Worm (Caenorhabditis elegans) whole organism, late embryonic: ENCODE results near the gene C25G4.17.
A peak's percentile ranks its signal among the peaks of the same experiment; 100 is the strongest.

Experiments
- C38D4.7 ChIP-seq: fragments of 200-800 bp; sonication (Bioruptor generic); optimal IDR thresholded peaks from 2 replicates; lab custom pipeline; 2018; ENCODE audit warnings: mild to moderate bottlenecking, missing genetic modification characterization, moderate library complexity, missing compliant biosample characterization
- F13H6.1 ChIP-seq: sonication (generic microtip); optimal IDR thresholded peaks from 2 replicates; lab custom pipeline; 2016; ENCODE audit warnings: missing genetic modification characterization, missing compliant biosample characterization
- K02D7.2 ChIP-seq: sonication (generic microtip); optimal IDR thresholded peaks from 2 replicates; lab custom pipeline; 2017; ENCODE audit warnings: mild to moderate bottlenecking, missing genetic modification characterization, missing compliant biosample characterization
- K09A11.1 ChIP-seq: sonication (generic microtip); optimal IDR thresholded peaks from 2 replicates; lab custom pipeline; 2017; ENCODE audit warnings: antibody characterized with exemption, mild to moderate bottlenecking, missing genetic modification characterization, missing compliant biosample characterization; ENCODE audit not compliant: insufficient read depth
- T23F11.4 ChIP-seq: fragments of 200-800 bp; sonication (Bioruptor generic); optimal IDR thresholded peaks from 2 replicates; lab custom pipeline; 2018; ENCODE audit warnings: mild to moderate bottlenecking, missing genetic modification characterization, missing compliant biosample characterization
- Y22D7AL.16 ChIP-seq: sonication (generic microtip); optimal IDR thresholded peaks from 2 replicates; lab custom pipeline; 2016; ENCODE audit warnings: missing genetic modification characterization, missing compliant biosample characterization
- ahr-1 ChIP-seq: sonication (generic microtip); optimal IDR thresholded peaks from 2 replicates; lab custom pipeline; 2016; ENCODE audit warnings: missing genetic modification characterization, missing compliant biosample characterization
- ama-1 ChIP-seq: fragments of 150-350 bp; optimal IDR thresholded peaks from 2 replicates; lab custom pipeline; 2014
- ceh-14 ChIP-seq: sonication (generic microtip); optimal IDR thresholded peaks from 2 replicates; lab custom pipeline; 2016; ENCODE audit warnings: missing genotype, missing genetic modification characterization, missing compliant biosample characterization
- ceh-18 ChIP-seq: sonication (generic microtip); optimal IDR thresholded peaks from 2 replicates; lab custom pipeline; 2016; ENCODE audit warnings: missing genetic modification characterization, missing compliant biosample characterization
- ceh-19 ChIP-seq: fragments of 200-800 bp; sonication (Bioruptor generic); optimal IDR thresholded peaks from 2 replicates; lab custom pipeline; 2018; ENCODE audit warnings: mild to moderate bottlenecking, missing genetic modification characterization, missing compliant biosample characterization
- ceh-2 ChIP-seq: sonication (generic microtip); optimal IDR thresholded peaks from 2 replicates; lab custom pipeline; 2016; ENCODE audit warnings: missing genotype, missing genetic modification characterization, missing compliant biosample characterization
- ceh-30 ChIP-seq: fragments of 150-350 bp; optimal IDR thresholded peaks from 2 replicates; lab custom pipeline; 2014; ENCODE audit warnings: missing biosample characterization, missing genetic modification characterization
- ceh-34 ChIP-seq: sonication (generic microtip); optimal IDR thresholded peaks from 2 replicates; lab custom pipeline; 2016; ENCODE audit warnings: mild to moderate bottlenecking, missing genetic modification characterization, missing compliant biosample characterization
- ceh-48 ChIP-seq: sonication (generic microtip); optimal IDR thresholded peaks from 2 replicates; lab custom pipeline; 2016; ENCODE audit warnings: missing genetic modification characterization, inconsistent platforms, missing compliant biosample characterization
- ceh-6 ChIP-seq: fragments of 200-800 bp; sonication (Bioruptor generic); optimal IDR thresholded peaks from 2 replicates; lab custom pipeline; 2018; ENCODE audit warnings: mild to moderate bottlenecking, missing genetic modification characterization, missing compliant biosample characterization
- ceh-9 ChIP-seq: sonication (generic microtip); optimal IDR thresholded peaks from 2 replicates; lab custom pipeline; 2016; ENCODE audit warnings: mild to moderate bottlenecking, missing genetic modification characterization, inconsistent platforms, missing compliant biosample characterization
- che-1 ChIP-seq: sonication (generic microtip); optimal IDR thresholded peaks from 2 replicates; lab custom pipeline; 2016; ENCODE audit warnings: mild to moderate bottlenecking, missing genetic modification characterization, missing compliant biosample characterization
- dmd-4 ChIP-seq: sonication (generic microtip); optimal IDR thresholded peaks from 2 replicates; lab custom pipeline; 2016; ENCODE audit warnings: borderline replicate concordance, missing genetic modification characterization, missing compliant biosample characterization
- elt-2 ChIP-seq: sonication (generic microtip); optimal IDR thresholded peaks from 2 replicates; lab custom pipeline; 2016; ENCODE audit warnings: missing genetic modification reagents, missing genetic modification characterization, missing compliant biosample characterization
- elt-4 ChIP-seq: sonication (generic microtip); optimal IDR thresholded peaks from 2 replicates; lab custom pipeline; 2016; ENCODE audit warnings: missing genetic modification characterization, missing compliant biosample characterization
- ets-4 ChIP-seq: sonication (generic microtip); optimal IDR thresholded peaks from 2 replicates; lab custom pipeline; 2016; ENCODE audit warnings: missing genetic modification characterization, missing compliant biosample characterization
- eyg-1 ChIP-seq: sonication (generic microtip); optimal IDR thresholded peaks from 2 replicates; lab custom pipeline; 2016; ENCODE audit warnings: missing genotype, missing genetic modification characterization, missing compliant biosample characterization
- gmeb-2 ChIP-seq: sonication (generic microtip); optimal IDR thresholded peaks from 2 replicates; lab custom pipeline; 2016; ENCODE audit warnings: missing genetic modification characterization, inconsistent platforms, missing compliant biosample characterization
- hlh-15 ChIP-seq: sonication (generic microtip); optimal IDR thresholded peaks from 2 replicates; lab custom pipeline; 2016; ENCODE audit warnings: missing genetic modification characterization, missing compliant biosample characterization
- hlh-30 ChIP-seq: sonication (generic microtip); optimal IDR thresholded peaks from 2 replicates; lab custom pipeline; 2017; ENCODE audit warnings: antibody characterized with exemption, missing genetic modification characterization, missing compliant biosample characterization; ENCODE audit not compliant: insufficient read depth
- hlh-6 ChIP-seq: sonication (generic microtip); optimal IDR thresholded peaks from 2 replicates; lab custom pipeline; 2016; ENCODE audit warnings: missing genotype, missing genetic modification characterization, missing compliant biosample characterization
- hlh-8 ChIP-seq: sonication (generic microtip); optimal IDR thresholded peaks from 2 replicates; lab custom pipeline; 2016; ENCODE audit warnings: missing genotype, missing genetic modification characterization, missing compliant biosample characterization
- lin-11 ChIP-seq: fragments of 200-800 bp; sonication (Bioruptor generic); optimal IDR thresholded peaks from 2 replicates; lab custom pipeline; 2018; ENCODE audit warnings: mild to moderate bottlenecking, missing genetic modification characterization, missing compliant biosample characterization
- mec-3 ChIP-seq: sonication (generic microtip); optimal IDR thresholded peaks from 2 replicates; lab custom pipeline; 2016; ENCODE audit warnings: borderline replicate concordance, missing genetic modification characterization, missing compliant biosample characterization
- nfya-1 ChIP-seq: sonication (generic microtip); optimal IDR thresholded peaks from 2 replicates; lab custom pipeline; 2017; ENCODE audit warnings: missing genetic modification characterization, mild to moderate bottlenecking, missing compliant biosample characterization, antibody characterized with exemption, moderate library complexity
- nhr-232 ChIP-seq: sonication (generic microtip); optimal IDR thresholded peaks from 2 replicates; lab custom pipeline; 2016; ENCODE audit warnings: missing genetic modification characterization, missing compliant biosample characterization
- npax-4 ChIP-seq: sonication (generic microtip); optimal IDR thresholded peaks from 2 replicates; lab custom pipeline; 2016; ENCODE audit warnings: missing genetic modification characterization, missing compliant biosample characterization
- odd-2 ChIP-seq: sonication (generic microtip); optimal IDR thresholded peaks from 2 replicates; lab custom pipeline; 2017; ENCODE audit warnings: antibody characterized with exemption, mild to moderate bottlenecking, missing genetic modification characterization, missing compliant biosample characterization
- pag-3 ChIP-seq: sonication (generic microtip); optimal IDR thresholded peaks from 2 replicates; lab custom pipeline; 2016; ENCODE audit warnings: missing compliant biosample characterization, missing genetic modification characterization, borderline replicate concordance
- pat-9 ChIP-seq: fragments of 200-800 bp; sonication (Bioruptor generic); optimal IDR thresholded peaks from 2 replicates; lab custom pipeline; 2018; ENCODE audit warnings: mild to moderate bottlenecking, missing genetic modification characterization, moderate library complexity, missing compliant biosample characterization
- pha-4 ChIP-seq: fragments of 150-350 bp; optimal IDR thresholded peaks from 2 replicates; lab custom pipeline; 2018; ENCODE audit warnings: missing biosample characterization, missing genetic modification reagents, missing genetic modification characterization
- pqm-1 ChIP-seq: sonication (generic microtip); optimal IDR thresholded peaks from 2 replicates; lab custom pipeline; 2016; ENCODE audit warnings: missing genetic modification characterization, missing compliant biosample characterization
- ref-2 ChIP-seq: sonication (generic microtip); optimal IDR thresholded peaks from 2 replicates; lab custom pipeline; 2016; ENCODE audit warnings: missing genetic modification characterization, missing compliant biosample characterization
- rnt-1 ChIP-seq: sonication (generic microtip); optimal IDR thresholded peaks from 2 replicates; lab custom pipeline; 2016; ENCODE audit warnings: missing genetic modification characterization, missing compliant biosample characterization
- sdc-2 ChIP-seq: sonication (generic microtip); optimal IDR thresholded peaks from 2 replicates; lab custom pipeline; 2016; ENCODE audit warnings: missing genotype, missing genetic modification characterization, missing compliant biosample characterization
- sox-4 ChIP-seq: sonication (generic microtip); optimal IDR thresholded peaks from 2 replicates; lab custom pipeline; 2017; ENCODE audit warnings: mild to moderate bottlenecking, missing genetic modification characterization, inconsistent platforms, missing compliant biosample characterization
- tbx-7 ChIP-seq: sonication (generic microtip); optimal IDR thresholded peaks from 2 replicates; lab custom pipeline; 2016; ENCODE audit warnings: missing genotype, missing genetic modification characterization, missing compliant biosample characterization
- ttx-3 ChIP-seq: sonication (generic microtip); optimal IDR thresholded peaks from 2 replicates; lab custom pipeline; 2016; ENCODE audit warnings: missing genetic modification reagents, missing genetic modification characterization, missing compliant biosample characterization
- unc-3 ChIP-seq, 2 experiments: fragments of 200-800 bp in 1 of 2; sonication (Bioruptor generic) in 1 of 2; sonication (generic microtip) in 1 of 2; conservative IDR thresholded peaks in 1 of 2; optimal IDR thresholded peaks in 1 of 2; 2 replicates each; pipeline versions ENCODE4 v1.3.6 to Lab custom; 2016 to 2022; ENCODE audit warnings: missing compliant biosample characterization in 2 of 2, missing genetic modification characterization in 2 of 2, missing genetic modification reagents in 1 of 2
- unc-42 ChIP-seq: sonication (generic microtip); optimal IDR thresholded peaks from 2 replicates; lab custom pipeline; 2016; ENCODE audit warnings: missing genotype, missing genetic modification characterization, missing compliant biosample characterization
- zip-5 ChIP-seq: sonication (generic microtip); optimal IDR thresholded peaks from 2 replicates; lab custom pipeline; 2016; ENCODE audit warnings: missing genetic modification characterization, missing compliant biosample characterization
- ztf-16 ChIP-seq: sonication (generic microtip); optimal IDR thresholded peaks from 2 replicates; lab custom pipeline; 2017; ENCODE audit warnings: missing genetic modification characterization, missing compliant biosample characterization

C25G4.17 gene

DNA sequence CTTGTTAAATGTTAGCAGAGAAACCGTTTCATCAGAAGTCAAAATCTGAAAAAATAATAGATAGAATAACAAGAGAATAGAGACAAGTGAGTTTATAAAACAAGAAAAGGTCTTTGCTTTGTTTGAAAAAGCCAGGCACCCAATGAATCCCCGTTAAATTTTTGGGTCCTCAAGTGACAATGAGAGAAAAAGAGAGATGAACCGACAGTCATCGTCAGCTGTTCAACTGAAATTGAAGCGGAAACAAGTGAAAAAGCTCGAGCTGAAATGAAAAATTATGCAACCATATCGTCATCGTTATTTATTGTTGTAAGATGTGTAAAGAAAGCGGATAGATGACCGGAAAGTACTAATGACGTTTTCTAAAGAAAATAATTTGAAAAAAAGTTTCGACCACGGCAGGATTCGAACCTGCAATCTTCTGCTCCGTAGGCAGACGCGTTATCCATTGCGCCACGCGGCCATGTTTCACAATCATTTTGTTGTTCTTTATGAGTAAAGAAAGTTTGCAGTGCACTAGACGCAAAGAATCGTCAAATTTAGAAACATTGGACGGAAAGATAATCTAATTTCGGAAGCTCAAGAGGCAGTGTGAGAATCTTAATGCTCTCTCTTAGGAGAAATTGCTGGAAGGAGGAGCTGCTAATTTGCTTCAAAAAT lies 24.1 kb upstream of the C25G4.17 start, which contains the start of gene F08G5.3:
F08G5.3 (minus strand) TSS at position 51 of the 660 bp plus-strand sequence.
- TF ChIP-seq ahr-1 (tag; lab: Kevin White, UChicago): no peak
- TF ChIP-seq ceh-19: peak; percentile 22
- no peak for TF ChIP-seq ets-4
- TF ChIP-seq mec-3 (tag; lab: Kevin White, UChicago): no peak
- TF ChIP-seq eyg-1: no peak
- no peak for TF ChIP-seq sdc-2
- TF ChIP-seq hlh-30: no peak
- TF ChIP-seq sox-4: no peak
- no peak for TF ChIP-seq elt-4 (tag; lab: Kevin White, UChicago)
- TF ChIP-seq ceh-34 (tag; lab: Kevin White, UChicago): no peak
- no peak for TF ChIP-seq nfya-1 (tag; lab: Kevin White, UChicago)
- TF ChIP-seq T23F11.4: peak; percentile 27
- TF ChIP-seq C38D4.7 (GFP tag; lab: Kevin White, UChicago): peak; percentile 37
- no peak for TF ChIP-seq K02D7.2 (tag; lab: Kevin White, UChicago)
- no peak for TF ChIP-seq ttx-3 (tag; lab: Kevin White, UChicago)
- TF ChIP-seq dmd-4 (tag; lab: Kevin White, UChicago): no peak
- TF ChIP-seq nhr-232 (tag; lab: Kevin White, UChicago): no peak
- no peak for TF ChIP-seq zip-5 (tag; lab: Kevin White, UChicago)
- TF ChIP-seq elt-2 (tag; lab: Kevin White, UChicago): peak; percentile 58
- TF ChIP-seq ceh-18 (tag; lab: Kevin White, UChicago): peak; percentile 31
- TF ChIP-seq ceh-2 (tag; lab: Kevin White, UChicago): no peak
- no peak for TF ChIP-seq Y22D7AL.16 (tag; lab: Kevin White, UChicago)
- TF ChIP-seq hlh-6 (tag; lab: Kevin White, UChicago): no peak
- TF ChIP-seq tbx-7: no peak
- no peak for TF ChIP-seq odd-2
- TF ChIP-seq ceh-30 (tag; lab: Kevin White, UChicago): no peak
- peak; percentile 62 for TF ChIP-seq unc-42 (tag; lab: Kevin White, UChicago)
- TF ChIP-seq ztf-16 (tag; lab: Kevin White, UChicago): no peak
- no peak for TF ChIP-seq pat-9 (tag; lab: Kevin White, UChicago)
- TF ChIP-seq gmeb-2 (tag; lab: Kevin White, UChicago): no peak
- peak; percentile 13 for TF ChIP-seq ceh-14
- no peak for TF ChIP-seq ref-2 (tag; lab: Kevin White, UChicago)
- no peak for TF ChIP-seq hlh-15 (tag; lab: Kevin White, UChicago)
- no peak for TF ChIP-seq pha-4
- TF ChIP-seq ceh-48 (tag; lab: Kevin White, UChicago): no peak
- TF ChIP-seq rnt-1 (tag; lab: Kevin White, UChicago): no peak
- TF ChIP-seq ama-1 (lab: Kevin White, UChicago): no peak
- TF ChIP-seq lin-11: no peak
- TF ChIP-seq hlh-8 (tag; lab: Kevin White, UChicago): no peak
- TF ChIP-seq che-1: no peak
- TF ChIP-seq K09A11.1 (tag; lab: Kevin White, UChicago): no peak
- TF ChIP-seq unc-3 (GFP tag; conservative IDR thresholded peaks at IDR 0.05; lab: Robert Waterston, UW): peak; percentile 43; the same call in 1 of the 2 replicates
- TF ChIP-seq unc-3 (tag; optimal IDR thresholded peaks at IDR 0.05; lab: Kevin White, UChicago): no peak
- no peak for TF ChIP-seq ceh-9 (tag; lab: Kevin White, UChicago)
- TF ChIP-seq pqm-1 (tag; lab: Kevin White, UChicago): no peak
- TF ChIP-seq ceh-6 (GFP tag; lab: Kevin White, UChicago): peak; percentile 33
- TF ChIP-seq npax-4 (tag; lab: Kevin White, UChicago): peak; percentile 20
- no peak for TF ChIP-seq pag-3
- TF ChIP-seq F13H6.1: no peak
- TF ChIP-seq, all 69 proteins: peak for 10
